Fruit fly (Drosophila melanogaster) whole organism, prepupa: ENCODE measurements around the gene ppk24.
A peak's percentile ranks its signal among the peaks of the same experiment; 100 is the strongest.

ENCODE experiments used
- Blimp-1 ChIP-seq: fragments of 200-800 bp; sonication (Bioruptor generic); optimal IDR thresholded peaks from 3 replicates; lab custom pipeline; 2017; ENCODE audit warnings: missing biosample characterization, missing genetic modification characterization, mild to moderate bottlenecking, moderate library complexity, missing genetic modification reagents
- CG10631 ChIP-seq: fragments of 200-800 bp; sonication (Bioruptor generic); optimal IDR thresholded peaks from 2 replicates; lab custom pipeline; 2016; ENCODE audit warnings: missing biosample characterization, missing genetic modification characterization
- CG10669 ChIP-seq: fragments of 200-800 bp; sonication (Bioruptor generic); optimal IDR thresholded peaks from 3 replicates; lab custom pipeline; 2018; ENCODE audit warnings: missing biosample characterization, mild to moderate bottlenecking, missing genetic modification characterization, moderate library complexity
- CG11294 ChIP-seq: fragments of 200-800 bp; sonication (Bioruptor generic); IDR thresholded peaks from 2 replicates; pipeline ENCODE4 v1.3.6; 2022; ENCODE audit warnings: missing biosample characterization, missing genetic modification characterization
- CG11762 ChIP-seq: fragments of 200-800 bp; sonication (Bioruptor generic); optimal IDR thresholded peaks from 3 replicates; lab custom pipeline; 2016; ENCODE audit warnings: missing biosample characterization, missing genetic modification characterization; ENCODE audit not compliant: insufficient read depth
- CG15336 ChIP-seq: fragments of 200-800 bp; sonication (Bioruptor generic); IDR thresholded peaks from 2 replicates; pipeline ENCODE4 v1.3.6; 2022; ENCODE audit warnings: missing biosample characterization, missing genetic modification characterization
- CG1621 ChIP-seq: fragments of 200-800 bp; sonication (Bioruptor generic); optimal IDR thresholded peaks from 3 replicates; lab custom pipeline; 2018; ENCODE audit warnings: missing biosample characterization, mild to moderate bottlenecking, missing genetic modification characterization
- CG16779 ChIP-seq: fragments of 200-800 bp; sonication (Bioruptor generic); optimal IDR thresholded peaks from 3 replicates; lab custom pipeline; 2017; ENCODE audit warnings: missing biosample characterization, mild to moderate bottlenecking, missing genetic modification characterization
- CG3032 ChIP-seq: fragments of 200-800 bp; optimal IDR thresholded peaks from 2 replicates; lab custom pipeline; 2019; ENCODE audit warnings: missing biosample characterization, mild to moderate bottlenecking, missing genetic modification characterization, moderate library complexity
- CG32006 ChIP-seq: fragments of 200-800 bp; sonication (Bioruptor generic); optimal IDR thresholded peaks from 3 replicates; lab custom pipeline; 2017; ENCODE audit warnings: missing biosample characterization, mild to moderate bottlenecking, missing genetic modification characterization
- CG3919 ChIP-seq: fragments of 200-800 bp; sonication (Bioruptor generic); optimal IDR thresholded peaks from 3 replicates; lab custom pipeline; 2016; ENCODE audit warnings: missing biosample characterization, missing genetic modification characterization
- CG4318 ChIP-seq: fragments of 200-800 bp; sonication (Bioruptor generic); optimal IDR thresholded peaks from 3 replicates; lab custom pipeline; 2017; ENCODE audit warnings: missing biosample characterization, mild to moderate bottlenecking, missing genetic modification characterization
- CG6163 ChIP-seq: fragments of 200-800 bp; sonication (Bioruptor generic); IDR thresholded peaks from 3 replicates; pipeline ENCODE4 v1.3.6; 2022; ENCODE audit warnings: missing biosample characterization, missing genetic modification characterization
- CG6276 ChIP-seq: fragments of 200-800 bp; sonication (Bioruptor generic); optimal IDR thresholded peaks from 2 replicates; lab custom pipeline; 2017; ENCODE audit warnings: missing biosample characterization, mild to moderate bottlenecking, missing genetic modification characterization
- CG6792 ChIP-seq: fragments of 200-800 bp; sonication (Bioruptor generic); optimal IDR thresholded peaks from 3 replicates; lab custom pipeline; 2016; ENCODE audit warnings: missing biosample characterization, missing genetic modification characterization
- CG6808 ChIP-seq: fragments of 200-800 bp; sonication (Bioruptor generic); optimal IDR thresholded peaks from 3 replicates; lab custom pipeline; 2017; ENCODE audit warnings: missing biosample characterization, missing genetic modification characterization, mild to moderate bottlenecking, moderate library complexity, missing genetic modification reagents
- CG8119 ChIP-seq: fragments of 200-800 bp; sonication (Bioruptor generic); IDR thresholded peaks from 3 replicates; pipeline ENCODE4 v1.3.6; 2022; ENCODE audit warnings: missing biosample characterization, missing genetic modification characterization
- CG8632 ChIP-seq: fragments of 200-800 bp; sonication (Bioruptor generic); optimal IDR thresholded peaks from 3 replicates; lab custom pipeline; 2016; ENCODE audit warnings: missing biosample characterization, missing genetic modification characterization
- CG9139 ChIP-seq: fragments of 200-800 bp; sonication (Bioruptor generic); optimal IDR thresholded peaks from 3 replicates; lab custom pipeline; 2017; ENCODE audit warnings: missing biosample characterization, mild to moderate bottlenecking, missing genetic modification characterization
- Eip78C ChIP-seq: fragments of 200-800 bp; sonication (Bioruptor generic); peaks from one replicate; lab custom pipeline; 2016; ENCODE audit warnings: missing biosample characterization, missing genetic modification characterization
- Eip93F ChIP-seq: fragments of 200-800 bp; sonication (Bioruptor generic); optimal IDR thresholded peaks from 2 replicates; lab custom pipeline; 2016; ENCODE audit warnings: missing biosample characterization, mild to moderate bottlenecking, missing genetic modification characterization
- Ets96B ChIP-seq: fragments of 200-800 bp; optimal IDR thresholded peaks from 2 replicates; lab custom pipeline; 2019; ENCODE audit warnings: missing biosample characterization, mild to moderate bottlenecking, missing genetic modification characterization, moderate library complexity
- Gug ChIP-seq: fragments of 200-800 bp; sonication (Bioruptor generic); IDR thresholded peaks from 2 replicates; pipeline ENCODE4 v1.3.6; 2022; ENCODE audit warnings: missing biosample characterization, missing genetic modification characterization
- Hr39 ChIP-seq: fragments of 200-800 bp; sonication (Bioruptor generic); optimal IDR thresholded peaks from 2 replicates; lab custom pipeline; 2016; ENCODE audit warnings: missing biosample characterization, missing genetic modification characterization
- Hr4 ChIP-seq: fragments of 200-800 bp; sonication (Bioruptor generic); optimal IDR thresholded peaks from 3 replicates; lab custom pipeline; 2016; ENCODE audit warnings: missing biosample characterization, missing genetic modification characterization
- Met ChIP-seq: fragments of 200-800 bp; sonication (Bioruptor generic); optimal IDR thresholded peaks from 3 replicates; lab custom pipeline; 2016; ENCODE audit warnings: missing biosample characterization, missing genetic modification characterization
- OdsH ChIP-seq: fragments of 200-800 bp; sonication (Bioruptor generic); optimal IDR thresholded peaks from 3 replicates; lab custom pipeline; 2016; ENCODE audit warnings: missing biosample characterization, missing genetic modification characterization
- Smox ChIP-seq: fragments of 200-800 bp; sonication (Bioruptor generic); optimal IDR thresholded peaks from 3 replicates; lab custom pipeline; 2016; ENCODE audit warnings: missing biosample characterization, missing genetic modification characterization
- Sox14 ChIP-seq: fragments of 200-800 bp; sonication (Bioruptor generic); optimal IDR thresholded peaks from 3 replicates; lab custom pipeline; 2016; ENCODE audit warnings: missing biosample characterization, missing genetic modification characterization
- Sox15 ChIP-seq: fragments of 200-800 bp; sonication (Bioruptor generic); optimal IDR thresholded peaks from 3 replicates; lab custom pipeline; 2016; ENCODE audit warnings: missing biosample characterization, missing genetic modification characterization
- achi ChIP-seq: fragments of 200-800 bp; sonication (Bioruptor generic); optimal IDR thresholded peaks from 3 replicates; lab custom pipeline; 2016; ENCODE audit warnings: missing biosample characterization, missing genetic modification characterization
- acj6 ChIP-seq: fragments of 200-800 bp; sonication (Bioruptor generic); optimal IDR thresholded peaks from 3 replicates; lab custom pipeline; 2016; ENCODE audit warnings: missing biosample characterization, missing genetic modification characterization
- dac ChIP-seq: fragments of 200-800 bp; sonication (Bioruptor generic); optimal IDR thresholded peaks from 2 replicates; lab custom pipeline; 2017; ENCODE audit warnings: missing biosample characterization, mild to moderate bottlenecking, missing genetic modification characterization
- dsx ChIP-seq: fragments of 200-800 bp; optimal IDR thresholded peaks from 3 replicates; lab custom pipeline; 2019; ENCODE audit warnings: missing biosample characterization, mild to moderate bottlenecking, missing genetic modification characterization, moderate library complexity; ENCODE audit not compliant: poor library complexity, severe bottlenecking
- eg ChIP-seq: fragments of 200-800 bp; sonication (Bioruptor generic); IDR thresholded peaks from 3 replicates; pipeline ENCODE4 v1.3.6; 2022; ENCODE audit warnings: missing biosample characterization, missing genetic modification characterization
- esn ChIP-seq: fragments of 200-800 bp; sonication (Bioruptor generic); optimal IDR thresholded peaks from 2 replicates; lab custom pipeline; 2016; ENCODE audit warnings: missing biosample characterization, mild to moderate bottlenecking, missing genetic modification characterization, moderate library complexity
- fd59A ChIP-seq: fragments of 200-800 bp; sonication (Bioruptor generic); optimal IDR thresholded peaks from 2 replicates; lab custom pipeline; 2017; ENCODE audit warnings: missing biosample characterization, mild to moderate bottlenecking, missing genetic modification characterization, missing genetic modification reagents
- fd85E ChIP-seq: fragments of 200-800 bp; sonication (Bioruptor generic); optimal IDR thresholded peaks from 3 replicates; lab custom pipeline; 2016; ENCODE audit warnings: missing biosample characterization, missing genetic modification characterization
- fkh ChIP-seq: fragments of 200-800 bp; sonication (Bioruptor generic); optimal IDR thresholded peaks from 3 replicates; lab custom pipeline; 2017; ENCODE audit warnings: missing biosample characterization, mild to moderate bottlenecking, missing genetic modification characterization, moderate library complexity
- lz ChIP-seq: fragments of 200-800 bp; sonication (Bioruptor generic); optimal IDR thresholded peaks from 3 replicates; lab custom pipeline; 2016; ENCODE audit warnings: missing biosample characterization, missing genetic modification characterization
- net ChIP-seq: fragments of 200-800 bp; sonication (Bioruptor generic); optimal IDR thresholded peaks from 3 replicates; lab custom pipeline; 2016; ENCODE audit warnings: missing biosample characterization, missing genetic modification characterization
- salr ChIP-seq, 2 experiments: fragments of 200-800 bp; sonication (Bioruptor generic); optimal IDR thresholded peaks; 3 replicates each; lab custom pipeline; 2016 to 2018; ENCODE audit warnings: missing biosample characterization in 2 of 2, missing genetic modification characterization in 2 of 2, mild to moderate bottlenecking in 1 of 2
- svp ChIP-seq: fragments of 200-800 bp; sonication (Bioruptor generic); peaks from one replicate; lab custom pipeline; 2016; ENCODE audit warnings: missing biosample characterization, missing genetic modification characterization
- topi ChIP-seq: fragments of 200-800 bp; sonication (Bioruptor generic); optimal IDR thresholded peaks from 3 replicates; lab custom pipeline; 2016; ENCODE audit warnings: missing biosample characterization, missing genetic modification characterization

The ppk24 gene

dm6 chr3R:31250426-31251034 is 15.0 kb upstream of the ppk24 start (continued):
- TF ChIP-seq Gug (GFP tag; lab: Robert Waterston, UW): no peak
- TF ChIP-seq CG6163 (GFP tag; lab: Robert Waterston, UW): peak; percentile 16; the same call in 1 of the 3 replicates
- TF ChIP-seq Hr39: no peak
- peak; percentile 49 for TF ChIP-seq Hr4 (GFP tag; lab: Kevin White, UChicago)
- no peak for TF ChIP-seq CG3919
- TF ChIP-seq CG6276 (GFP tag; lab: Kevin White, UChicago): no peak
- TF ChIP-seq svp (GFP tag; lab: Kevin White, UChicago): no peak
- no peak for TF ChIP-seq dac (GFP tag; lab: Kevin White, UChicago)
- TF ChIP-seq CG8119 (GFP tag; lab: Robert Waterston, UW): peak; percentile 51; the same call in 1 of the 3 replicates
- TF ChIP-seq OdsH (GFP tag; lab: Kevin White, UChicago): peak; percentile 32
- TF ChIP-seq Eip93F (GFP tag; lab: Kevin White, UChicago): no peak
- no peak for TF ChIP-seq CG15336 (GFP tag; lab: Robert Waterston, UW)
- peak; percentile 63 for TF ChIP-seq Eip78C (GFP tag; lab: Kevin White, UChicago)
- no peak for TF ChIP-seq CG6808 (GFP tag; lab: Kevin White, UChicago)
- no peak for TF ChIP-seq achi (GFP tag; lab: Kevin White, UChicago)
- TF ChIP-seq CG10631 (GFP tag; lab: Kevin White, UChicago): peak; percentile 11
- peak; percentile 39 for TF ChIP-seq CG32006 (GFP tag; lab: Kevin White, UChicago)
- TF ChIP-seq CG11762 (GFP tag; lab: Kevin White, UChicago): no peak
- TF ChIP-seq fd85E (GFP tag; lab: Kevin White, UChicago): no peak
- no peak for TF ChIP-seq Blimp-1 (GFP tag; lab: Kevin White, UChicago)
- TF ChIP-seq Smox (GFP tag; lab: Kevin White, UChicago): no peak
- no peak for TF ChIP-seq lz
- TF ChIP-seq CG1621 (tag; lab: Kevin White, UChicago): peak; percentile 8
- no peak for TF ChIP-seq fkh (GFP tag; lab: Kevin White, UChicago)
- TF ChIP-seq CG4318 (GFP tag; lab: Kevin White, UChicago): no peak
- no peak for TF ChIP-seq CG16779 (tag; lab: Kevin White, UChicago)

- peak; percentile 5 for TF ChIP-seq esn (GFP tag; lab: Kevin White, UChicago)
- TF ChIP-seq CG8119 (GFP tag; lab: Robert Waterston, UW): peak; percentile 87
- peak; percentile 69 for TF ChIP-seq Gug (GFP tag; lab: Robert Waterston, UW)
- no peak for TF ChIP-seq fd85E (GFP tag; lab: Kevin White, UChicago)
- no peak for TF ChIP-seq Ets96B
- TF ChIP-seq CG6163 (GFP tag; lab: Robert Waterston, UW): peak; percentile 57
- TF ChIP-seq Blimp-1 (GFP tag; lab: Kevin White, UChicago): peak; percentile 1
- TF ChIP-seq dac (GFP tag; lab: Kevin White, UChicago): peak; percentile 16
- peak; percentile 32 for TF ChIP-seq acj6 (GFP tag; lab: Kevin White, UChicago)
- peak; percentile 92 for TF ChIP-seq CG15336 (GFP tag; lab: Robert Waterston, UW)
- no peak for TF ChIP-seq CG3032 (tag; lab: Kevin White, UChicago)
- no peak for TF ChIP-seq lz
- peak in 1 of 2 experiments; percentile 47 for TF ChIP-seq salr (GFP tag; optimal IDR thresholded peaks at IDR 0.05; lab: Kevin White, UChicago)
- peak; percentile 65 for TF ChIP-seq CG4318 (GFP tag; lab: Kevin White, UChicago)
- TF ChIP-seq CG32006 (GFP tag; lab: Kevin White, UChicago): peak; percentile 88
- peak; percentile 1 for TF ChIP-seq topi (GFP tag; lab: Kevin White, UChicago)
- TF ChIP-seq net (GFP tag; lab: Kevin White, UChicago): peak; percentile 61
- no peak for TF ChIP-seq CG10669 (GFP tag; lab: Kevin White, UChicago)
- peak; percentile 84 for TF ChIP-seq CG6276 (GFP tag; lab: Kevin White, UChicago)
- no peak for TF ChIP-seq CG9139 (GFP tag; lab: Kevin White, UChicago)
- TF ChIP-seq CG11762 (GFP tag; lab: Kevin White, UChicago): no peak
- no peak for TF ChIP-seq Sox15 (GFP tag; lab: Kevin White, UChicago)
- TF ChIP-seq dsx: no peak
- peak; percentile 13 for TF ChIP-seq Sox14
- no peak for TF ChIP-seq fd59A (GFP tag; lab: Kevin White, UChicago)
- TF ChIP-seq eg: peak; percentile 80
- no peak for TF ChIP-seq Hr39
- TF ChIP-seq OdsH (GFP tag; lab: Kevin White, UChicago): peak; percentile 44
- no peak for TF ChIP-seq Met
- 0 out of 2 replicates have a peak, but pooled peaks have one; percentile 50 for TF ChIP-seq CG11294 (GFP tag; lab: Robert Waterston, UW)
- TF ChIP-seq CG6792 (GFP tag; lab: Kevin White, UChicago): no peak
- TF ChIP-seq CG6808 (GFP tag; lab: Kevin White, UChicago): no peak
- TF ChIP-seq CG8632 (GFP tag; lab: Kevin White, UChicago): no peak
- no peak for TF ChIP-seq CG16779 (tag; lab: Kevin White, UChicago)
- TF ChIP-seq Eip78C (GFP tag; lab: Kevin White, UChicago): peak; percentile 85
- peak; percentile 92 for TF ChIP-seq Hr4 (GFP tag; lab: Kevin White, UChicago)
Measured at dm6 chr3R:31251130-31251770, 14.3 kb upstream of the ppk24 start.
